Fruit fly (Drosophila melanogaster) S2 (cell line): Measurements from ENCODE around the gene CG14356.

Experiments
- CG8478 ChIP-seq: fragments of >200 bp; optimal IDR thresholded peaks from 2 replicates; lab custom pipeline; 2018
- CTCF ChIP-seq, 2 experiments: fragments of >200 bp; optimal IDR thresholded peaks; 2 replicates each; lab custom pipeline; 2018

The CG14356 gene

dm6 chr3R:14131972-14132371, at the start of gene CG14356:
Gene CG14356, minus strand, starts transcription at chr3R:14132072.
- no peak for TF ChIP-seq CG8478 (lab: Kevin White, UChicago)
- TF ChIP-seq CTCF (optimal IDR thresholded peaks at IDR 0.05; lab: Kevin White, UChicago): no peak

DNA sequence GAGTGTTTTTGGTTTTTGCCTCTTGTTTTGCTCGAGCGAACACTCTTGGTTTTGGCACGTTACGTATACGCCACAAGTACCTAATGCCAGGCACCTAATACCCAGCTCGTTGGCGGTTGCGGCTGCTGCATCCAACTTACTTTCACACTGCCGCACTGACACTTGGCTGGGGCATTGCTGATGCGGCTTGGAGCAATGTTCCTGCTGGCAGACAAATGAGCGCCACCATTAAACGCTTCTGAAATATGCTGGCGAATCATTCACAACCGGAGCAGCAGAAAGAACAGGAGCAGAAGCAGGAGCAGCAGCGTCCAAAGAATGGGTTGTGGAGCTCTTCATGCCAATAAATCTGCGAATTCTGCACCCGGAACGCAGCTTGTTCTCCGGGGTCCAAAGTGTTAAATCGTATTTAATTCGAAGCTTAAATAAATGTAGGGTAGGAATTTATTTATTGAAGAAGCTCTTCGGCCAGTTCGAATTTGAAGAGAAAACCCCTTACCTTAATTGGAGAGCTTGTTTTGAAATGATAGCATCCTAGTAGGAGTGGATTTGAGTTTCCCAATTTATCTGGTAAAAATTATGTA, 30.4 kb upstream of the CG14356 start, which contains the start of gene CG3199:
TSS of gene CG3199 (plus strand) at position 534 of the 584 bp plus-strand sequence.
- TF ChIP-seq CTCF (optimal IDR thresholded peaks at IDR 0.05; lab: Kevin White, UChicago): no peak
- TF ChIP-seq CG8478 (lab: Kevin White, UChicago): no peak

dm6 chr3R:14160178-14160577, 28.3 kb upstream of the CG14356 start, which contains the start of gene CG31327:
Gene CG31327, minus strand, starts transcription at chr3R:14160278.
- TF ChIP-seq CG8478 (lab: Kevin White, UChicago) (no peak), CTCF (optimal IDR thresholded peaks at IDR 0.05; lab: Kevin White, UChicago) (no peak)

DNA sequence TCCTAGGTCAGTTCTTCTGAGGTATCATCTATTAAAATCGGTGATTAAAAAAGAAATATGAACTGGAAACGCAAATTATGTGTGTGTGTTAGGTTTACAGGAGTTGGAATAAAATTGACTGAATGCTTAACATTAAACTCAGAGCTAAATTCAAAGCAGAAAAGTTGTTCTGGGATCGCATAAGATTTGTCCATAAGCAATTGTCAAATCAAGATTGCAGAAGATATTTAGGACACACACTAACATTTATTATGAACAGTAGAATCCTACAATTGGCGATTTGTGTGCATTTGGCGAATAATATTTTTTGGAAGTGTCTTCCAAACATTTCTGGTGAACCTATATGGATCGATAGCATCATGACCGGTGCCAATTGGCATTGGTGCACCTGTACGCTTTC, 25.5 kb upstream of the CG14356 start, which contains the start of gene CG31533:
TSS of gene CG31533 (minus strand) at position 101 of the 400 bp plus-strand sequence.
- TF ChIP-seq CG8478 (lab: Kevin White, UChicago) (no peak), CTCF (optimal IDR thresholded peaks at IDR 0.05; lab: Kevin White, UChicago) (no peak)

DNA sequence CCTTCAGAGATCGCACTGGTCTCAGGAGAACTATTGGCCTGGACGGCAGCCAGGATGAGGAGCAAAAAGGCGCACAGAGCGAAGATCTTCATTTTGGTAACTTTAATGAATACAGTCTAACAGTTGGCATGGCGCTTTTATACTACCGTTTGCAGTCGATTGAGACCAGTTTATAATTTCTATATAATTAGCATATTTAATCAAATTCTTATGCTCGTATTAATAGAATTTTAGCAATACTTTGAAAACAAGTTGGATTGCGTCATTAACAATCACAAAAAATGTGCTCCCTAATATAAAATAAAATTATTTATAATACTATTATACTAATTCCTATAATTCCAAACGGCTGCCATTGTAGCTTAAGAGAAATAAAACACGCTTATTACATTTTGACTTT, 22.5 kb upstream of the CG14356 start, which contains the start of gene CG44215:
TSS of gene CG44215 (minus strand) at position 101 of the 400 bp plus-strand sequence.
- TF ChIP-seq CG8478 (lab: Kevin White, UChicago) (no peak), CTCF (optimal IDR thresholded peaks at IDR 0.05; lab: Kevin White, UChicago) (no peak)

DNA sequence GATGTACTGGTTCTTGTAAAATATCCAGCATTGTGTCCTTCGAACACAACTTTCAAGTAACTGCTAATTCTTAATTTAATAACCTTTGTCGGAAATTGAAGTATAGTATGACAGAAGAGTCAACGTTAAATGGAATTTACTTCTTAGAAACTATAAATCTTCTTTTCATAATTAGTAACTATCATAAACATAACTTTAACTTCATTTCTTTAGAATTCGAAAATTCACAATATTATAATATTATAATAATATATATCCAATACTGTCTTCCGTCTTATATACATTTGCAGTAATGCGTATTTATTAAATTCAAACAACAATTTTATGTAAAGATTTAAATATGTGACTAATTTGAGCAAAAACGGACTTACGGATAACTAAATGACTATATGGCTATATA, 21.9 kb upstream of the CG14356 start, which contains the start of gene Recs1:
TSS of gene Recs1 (minus strand) at position 101 of the 400 bp plus-strand sequence.
- no peak for TF ChIP-seq CG8478 (lab: Kevin White, UChicago)
- TF ChIP-seq CTCF (optimal IDR thresholded peaks at IDR 0.05; lab: Kevin White, UChicago): no peak

dm6 chr3R:14152550-14152949, 20.7 kb upstream of the CG14356 start, which contains the start of gene CG42500:
Gene CG42500, minus strand, starts transcription at chr3R:14152650.
- TF ChIP-seq CG8478 (lab: Kevin White, UChicago): no peak
- TF ChIP-seq CTCF (optimal IDR thresholded peaks at IDR 0.05; lab: Kevin White, UChicago): no peak

DNA sequence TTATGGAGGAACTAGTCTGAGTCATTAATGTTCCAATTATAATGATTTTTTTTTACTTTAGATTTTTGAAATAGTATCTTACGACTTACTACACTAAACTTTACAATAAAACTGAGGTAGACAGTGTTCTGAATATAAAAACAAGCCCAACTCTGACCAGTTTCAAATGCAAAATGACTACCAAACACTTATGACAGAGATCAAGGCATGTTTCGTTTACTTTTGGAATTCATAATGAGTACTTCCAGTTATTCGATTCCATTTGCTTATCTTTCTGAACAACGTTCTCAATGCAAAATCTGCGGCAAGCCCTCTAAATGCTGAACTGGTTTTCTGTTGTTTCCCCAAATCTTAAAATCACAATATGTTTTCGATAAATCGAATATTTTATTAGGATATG, 20.0 kb upstream of the CG14356 start, which contains the start of gene CG14355:
TSS of gene CG14355 (minus strand) at position 101 of the 400 bp plus-strand sequence.
- no peak for TF ChIP-seq CG8478 (lab: Kevin White, UChicago)
- TF ChIP-seq CTCF (optimal IDR thresholded peaks at IDR 0.05; lab: Kevin White, UChicago): no peak

- TF ChIP-seq CG8478 (lab: Kevin White, UChicago) (no peak), CTCF (optimal IDR thresholded peaks at IDR 0.05; lab: Kevin White, UChicago) (no peak)
Observed at dm6 chr3R:14140912-14141311, 9.0 kb upstream of the CG14356 start.

dm6 chr3R:14125479-14126121, 6.3 kb downstream of the CG14356 start, which contains the start of the genes 140up and Polr2B:
Gene 140up, minus strand, starts transcription at chr3R:14125548.
Gene Polr2B, plus strand, starts transcription at chr3R:14125791.
- TF ChIP-seq CG8478 (lab: Kevin White, UChicago) (no peak), CTCF (optimal IDR thresholded peaks at IDR 0.05; lab: Kevin White, UChicago) (no peak)

DNA sequence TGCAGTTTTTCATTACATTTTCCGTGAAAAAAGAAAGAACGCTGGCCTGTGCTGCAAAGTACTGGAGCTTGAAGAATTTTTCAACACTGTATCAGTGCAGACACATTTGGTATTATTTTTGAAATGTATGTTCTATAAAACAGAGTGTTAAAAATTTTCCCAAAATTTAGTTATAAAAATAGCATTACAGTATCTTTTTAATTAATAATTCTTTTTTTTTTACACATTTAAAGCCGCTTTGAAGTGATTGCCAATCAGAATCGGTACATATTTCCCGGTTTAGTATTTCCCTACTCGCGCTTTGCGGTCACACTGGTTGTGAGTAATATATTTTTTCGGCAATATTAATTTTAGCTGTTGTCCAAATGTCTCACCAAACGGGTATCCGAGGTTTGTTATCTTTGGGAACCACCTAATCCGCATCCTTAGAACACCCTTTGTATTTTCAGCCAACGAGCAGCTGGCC, 9.5 kb downstream of the CG14356 start, which contains the start of the genes Abi and twf:
TSS of gene Abi (minus strand) at position 74 of the 466 bp plus-strand sequence.
TSS of gene twf (plus strand) at position 308 of the 466 bp plus-strand sequence.
- TF ChIP-seq CG8478 (lab: Kevin White, UChicago): no peak
- TF ChIP-seq CTCF (optimal IDR thresholded peaks at IDR 0.05; lab: Kevin White, UChicago): no peak

DNA sequence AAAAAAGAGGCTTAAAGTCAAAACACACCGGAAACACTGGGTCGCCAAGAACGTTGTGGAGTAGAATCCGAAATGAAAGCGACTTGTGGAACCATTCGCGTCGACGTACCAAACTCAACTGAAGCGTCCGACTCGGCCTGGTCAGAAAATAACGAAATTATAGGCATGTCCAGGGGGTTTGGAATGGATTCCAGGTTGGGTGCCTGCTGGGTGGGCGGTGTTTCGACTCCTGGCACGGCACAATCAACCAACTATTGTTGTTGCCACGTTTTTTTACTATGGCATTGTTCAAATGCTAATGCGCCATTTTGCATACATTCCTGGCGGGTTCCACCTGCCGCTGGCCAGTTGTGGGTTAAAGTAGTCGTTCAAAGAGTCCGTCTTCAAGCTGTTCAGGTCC, 13.5 kb downstream of the CG14356 start, which contains the start of gene Kif19A:
TSS of gene Kif19A (minus strand) at position 101 of the 400 bp plus-strand sequence.
- TF ChIP-seq CG8478 (lab: Kevin White, UChicago): no peak
- TF ChIP-seq CTCF (optimal IDR thresholded peaks at IDR 0.05; lab: Kevin White, UChicago): no peak

DNA sequence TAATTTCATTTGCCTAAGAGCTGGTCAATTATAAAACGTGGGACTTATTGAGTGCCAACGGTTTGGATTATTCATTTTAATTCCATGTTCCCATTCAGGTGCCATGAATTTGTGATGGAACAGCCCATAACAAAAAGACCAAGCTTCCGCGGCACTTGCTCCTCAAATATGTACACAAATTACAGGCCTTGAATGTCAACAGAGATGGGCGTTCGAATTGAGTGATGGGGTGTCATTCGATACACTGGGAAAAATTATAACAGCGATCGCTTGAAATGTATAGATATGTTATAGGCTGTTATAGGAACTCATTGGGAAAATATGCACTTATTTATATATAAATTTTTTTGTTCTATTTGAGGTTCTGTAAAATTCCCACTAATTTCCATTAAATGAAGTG, 15.8 kb downstream of the CG14356 start:
- TF ChIP-seq CG8478 (lab: Kevin White, UChicago) (no peak), CTCF (optimal IDR thresholded peaks at IDR 0.05; lab: Kevin White, UChicago) (no peak)

dm6 chr3R:14112066-14112465, 19.8 kb downstream of the CG14356 start, which contains the start of gene CG14357:
Gene CG14357, minus strand, starts transcription at chr3R:14112166.
- TF ChIP-seq CTCF (optimal IDR thresholded peaks at IDR 0.05; lab: Kevin White, UChicago) (no peak), CG8478 (lab: Kevin White, UChicago) (no peak)
